Worm (Caenorhabditis elegans) whole organism, L4/young adult: ENCODE results near the gene clec-150.

Experiments
- W03F9.2 ChIP-seq: fragments of 150-350 bp; optimal IDR thresholded peaks from 2 replicates; lab custom pipeline; 2014; ENCODE audit warnings: missing biosample characterization, missing genetic modification characterization
- him-1 ChIP-seq: sonication (generic microtip); optimal IDR thresholded peaks from 2 replicates; lab custom pipeline; 2016; ENCODE audit warnings: missing genotype, missing genetic modification reagents, missing genetic modification characterization, missing compliant biosample characterization

ce11 chrIII:970928-971327 lies 31.6 kb upstream of the clec-150 start:
- TF ChIP-seq him-1 (tag; lab: Kevin White, UChicago) = no peak
- no peak for TF ChIP-seq W03F9.2
